Worm (Caenorhabditis elegans) whole organism, L1 larva: ENCODE data around the gene crn-6.

Experiments used
- C16A3.4 ChIP-seq: fragments of 150-350 bp; optimal IDR thresholded peaks from 2 replicates; lab custom pipeline; 2014; ENCODE audit warnings: missing biosample characterization, missing genetic modification characterization
- aha-1 ChIP-seq: fragments of 150-350 bp; optimal IDR thresholded peaks from 2 replicates; lab custom pipeline; 2014; ENCODE audit warnings: missing biosample characterization, missing genetic modification characterization
- aly-2 ChIP-seq: fragments of 150-350 bp; optimal IDR thresholded peaks from 2 replicates; lab custom pipeline; 2014; ENCODE audit warnings: missing biosample characterization, missing genetic modification characterization
- ama-1 ChIP-seq: fragments of 150-350 bp; optimal IDR thresholded peaks from 2 replicates; lab custom pipeline; 2014
- dpl-1 ChIP-seq, 3 experiments: fragments of 150-350 bp in 2 of 3; sonication (generic microtip) in 1 of 3; optimal IDR thresholded peaks; 2 replicates each; lab custom pipeline; 2014 to 2017; ENCODE audit warnings: missing biosample characterization in 3 of 3, missing genetic modification characterization in 3 of 3, missing genetic modification reagents in 3 of 3
- dsc-1 ChIP-seq: sonication (generic microtip); optimal IDR thresholded peaks from 2 replicates; lab custom pipeline; 2016; ENCODE audit warnings: mild to moderate bottlenecking, missing genetic modification characterization, missing compliant biosample characterization
- efl-1 ChIP-seq, 4 experiments: fragments of 150-350 bp; optimal IDR thresholded peaks in 3 of 4; peaks in 1 of 4; 1 replicate in 1 of 4; 2 replicates in 3 of 4; lab custom pipeline; 2014; ENCODE audit warnings: missing biosample characterization in 2 of 4, missing genetic modification characterization in 2 of 4, missing genetic modification reagents in 2 of 4
- elt-2 ChIP-seq: sonication (generic microtip); optimal IDR thresholded peaks from 2 replicates; lab custom pipeline; 2016; ENCODE audit warnings: missing genetic modification characterization, mild to moderate bottlenecking, inconsistent platforms, missing compliant biosample characterization, missing genetic modification reagents
- fkh-10 ChIP-seq: sonication (generic microtip); optimal IDR thresholded peaks from 2 replicates; lab custom pipeline; 2017; ENCODE audit warnings: missing biosample characterization, missing genetic modification reagents, missing genetic modification characterization
- fkh-8 ChIP-seq: sonication (generic microtip); optimal IDR thresholded peaks from 2 replicates; lab custom pipeline; 2016; ENCODE audit warnings: mild to moderate bottlenecking, missing genetic modification characterization, missing compliant biosample characterization
- fos-1 ChIP-seq: fragments of 150-350 bp; optimal IDR thresholded peaks from 2 replicates; lab custom pipeline; 2014; ENCODE audit warnings: missing biosample characterization, missing genetic modification characterization
- hlh-4 ChIP-seq: sonication (generic microtip); optimal IDR thresholded peaks from 2 replicates; lab custom pipeline; 2016; ENCODE audit warnings: mild to moderate bottlenecking, missing genetic modification characterization, missing compliant biosample characterization
- hpl-2 ChIP-seq: fragments of 150-350 bp; optimal IDR thresholded peaks from 2 replicates; lab custom pipeline; 2014; ENCODE audit warnings: missing biosample characterization, missing genetic modification reagents, missing genetic modification characterization
- isw-1 ChIP-seq: fragments of 200-800 bp; sonication (Bioruptor generic); IDR thresholded peaks from 2 replicates; pipeline ENCODE4 v1.3.6; 2022; ENCODE audit warnings: missing genetic modification characterization, missing compliant biosample characterization
- lin-14 ChIP-seq: fragments of 200-800 bp; sonication (Bioruptor generic); optimal IDR thresholded peaks from 2 replicates; lab custom pipeline; 2018; ENCODE audit warnings: mild to moderate bottlenecking, missing genetic modification characterization, moderate library complexity, missing compliant biosample characterization
- lin-15B ChIP-seq: fragments of 150-350 bp; sonication (generic microtip); optimal IDR thresholded peaks from 3 replicates; lab custom pipeline; 2014; ENCODE audit warnings: missing biosample characterization, missing genetic modification characterization
- lir-3 ChIP-seq: sonication (generic microtip); optimal IDR thresholded peaks from 2 replicates; lab custom pipeline; 2016; ENCODE audit warnings: mild to moderate bottlenecking, missing genetic modification characterization, moderate library complexity, missing compliant biosample characterization; ENCODE audit not compliant: poor library complexity
- mab-9 ChIP-seq: fragments of 200-800 bp; sonication (Bioruptor generic); IDR thresholded peaks from 2 replicates; pipeline ENCODE4 v1.3.6; 2022; ENCODE audit warnings: missing genetic modification reagents, missing genetic modification characterization, missing compliant biosample characterization
- nhr-11 ChIP-seq: fragments of 150-350 bp; optimal IDR thresholded peaks from 2 replicates; lab custom pipeline; 2014; ENCODE audit warnings: missing biosample characterization, missing genetic modification characterization
- nhr-12 ChIP-seq: sonication (generic microtip); optimal IDR thresholded peaks from 2 replicates; lab custom pipeline; 2017; ENCODE audit warnings: missing biosample characterization, missing genetic modification characterization
- nhr-71 ChIP-seq: sonication (generic microtip); optimal IDR thresholded peaks from 2 replicates; lab custom pipeline; 2016; ENCODE audit warnings: mild to moderate bottlenecking, missing genetic modification characterization, moderate library complexity, missing compliant biosample characterization
- nhr-77 ChIP-seq: fragments of 150-350 bp; optimal IDR thresholded peaks from 2 replicates; lab custom pipeline; 2014; ENCODE audit warnings: missing biosample characterization, missing genetic modification characterization
- nhr-84 ChIP-seq: sonication (generic microtip); optimal IDR thresholded peaks from 2 replicates; lab custom pipeline; 2017; ENCODE audit warnings: missing biosample characterization, missing genetic modification characterization
- nhr-85 ChIP-seq: sonication (generic microtip); peaks from one replicate; lab custom pipeline; 2016; ENCODE audit warnings: missing genetic modification characterization, inconsistent platforms, missing compliant biosample characterization
- nhr-90 ChIP-seq: sonication (generic microtip); optimal IDR thresholded peaks from 2 replicates; lab custom pipeline; 2016; ENCODE audit warnings: mild to moderate bottlenecking, missing genetic modification characterization, missing compliant biosample characterization; ENCODE audit not compliant: poor library complexity
- pag-3 ChIP-seq: sonication (generic microtip); optimal IDR thresholded peaks from 2 replicates; lab custom pipeline; 2017; ENCODE audit warnings: missing genetic modification characterization, mild to moderate bottlenecking, missing compliant biosample characterization, antibody characterized with exemption, borderline replicate concordance; ENCODE audit not compliant: insufficient read depth
- rnt-1 ChIP-seq: sonication (generic microtip); optimal IDR thresholded peaks from 2 replicates; lab custom pipeline; 2016; ENCODE audit warnings: mild to moderate bottlenecking, missing genetic modification characterization, moderate library complexity, missing compliant biosample characterization
- snu-23 ChIP-seq: sonication (generic microtip); optimal IDR thresholded peaks from 2 replicates; lab custom pipeline; 2016; ENCODE audit warnings: missing genetic modification characterization, missing compliant biosample characterization
- tbx-2 ChIP-seq: sonication (generic microtip); optimal IDR thresholded peaks from 2 replicates; lab custom pipeline; 2016; ENCODE audit warnings: missing genetic modification characterization, missing compliant biosample characterization
- tlp-1 ChIP-seq: fragments of 150-350 bp; optimal IDR thresholded peaks from 2 replicates; lab custom pipeline; 2014; ENCODE audit warnings: missing biosample characterization, missing genetic modification characterization
- unc-130 ChIP-seq: fragments of 150-350 bp; optimal IDR thresholded peaks from 2 replicates; lab custom pipeline; 2017; ENCODE audit warnings: missing biosample characterization, missing genetic modification characterization, inconsistent platforms
- unc-30 ChIP-seq: sonication (generic microtip); optimal IDR thresholded peaks from 2 replicates; lab custom pipeline; 2017; ENCODE audit warnings: missing biosample characterization, missing genetic modification characterization
- unc-62 ChIP-seq: fragments of 150-350 bp; optimal IDR thresholded peaks from 2 replicates; lab custom pipeline; 2014; ENCODE audit warnings: missing biosample characterization, missing genetic modification reagents, missing genetic modification characterization
- vab-15 ChIP-seq: sonication (generic microtip); optimal IDR thresholded peaks from 2 replicates; lab custom pipeline; 2017; ENCODE audit warnings: missing genotype, mild to moderate bottlenecking, missing genetic modification characterization, missing compliant biosample characterization

The crn-6 gene

DNA sequence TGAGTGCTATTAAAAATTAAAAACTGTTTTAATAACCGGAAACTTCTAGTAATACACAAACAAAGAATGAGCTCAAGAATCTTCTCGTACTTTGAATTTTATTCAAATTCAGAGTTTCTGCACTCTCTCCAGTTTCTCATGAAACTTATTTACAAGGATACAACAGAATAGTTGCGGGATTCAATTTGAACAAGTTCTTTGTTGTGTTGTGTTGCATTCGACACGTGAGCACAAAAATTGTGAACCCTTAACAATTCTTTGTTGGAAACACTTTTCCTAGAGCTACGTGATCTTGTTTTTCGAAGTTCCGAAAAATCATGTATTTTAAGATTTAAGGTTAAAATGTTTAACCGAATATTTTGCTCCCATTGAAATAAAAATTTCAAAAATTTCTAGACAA is 6.7 kb downstream of the crn-6 start:
- TF ChIP-seq efl-1 (optimal IDR thresholded peaks at IDR 0.05; lab: Kevin White, UChicago) (no peak), efl-1 (GFP tag; optimal IDR thresholded peaks at IDR 0.05 in 1 of 2; lab: Kevin White, UChicago) (peak in 1 of 2 experiments; percentile 25), tbx-2 (tag; lab: Kevin White, UChicago) (no peak), lin-14 (GFP tag; lab: Kevin White, UChicago) (peak; percentile 13), fkh-10 (GFP tag; lab: Kevin White, UChicago) (peak; percentile 39), aly-2 (tag; lab: Kevin White, UChicago) (no peak)

DNA sequence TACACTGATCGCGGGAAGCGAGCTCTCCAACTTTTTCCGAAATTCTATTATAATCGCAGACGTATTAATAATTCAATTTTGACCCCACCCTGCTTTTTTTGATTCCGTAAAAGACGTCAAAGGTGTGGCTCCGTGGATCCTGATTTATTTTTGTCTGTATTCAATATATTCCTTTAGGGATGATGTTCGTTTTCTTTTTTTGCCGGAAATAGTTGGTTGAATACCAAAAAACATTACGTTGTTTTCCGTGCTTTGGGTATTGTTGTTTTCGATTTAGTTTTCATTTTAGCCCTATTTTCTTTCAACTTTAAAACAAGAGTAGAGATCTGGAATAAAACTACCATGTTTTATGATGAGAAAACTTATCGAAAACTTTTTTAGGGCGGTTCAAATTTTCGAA is 9.6 kb downstream of the crn-6 start:
- TF ChIP-seq dpl-1 (GFP tag; optimal IDR thresholded peaks at IDR 0.05; lab: Kevin White, UChicago), result no peak
- TF ChIP-seq nhr-12 (tag; lab: Kevin White, UChicago), result no peak
- TF ChIP-seq fos-1, result no peak

DNA sequence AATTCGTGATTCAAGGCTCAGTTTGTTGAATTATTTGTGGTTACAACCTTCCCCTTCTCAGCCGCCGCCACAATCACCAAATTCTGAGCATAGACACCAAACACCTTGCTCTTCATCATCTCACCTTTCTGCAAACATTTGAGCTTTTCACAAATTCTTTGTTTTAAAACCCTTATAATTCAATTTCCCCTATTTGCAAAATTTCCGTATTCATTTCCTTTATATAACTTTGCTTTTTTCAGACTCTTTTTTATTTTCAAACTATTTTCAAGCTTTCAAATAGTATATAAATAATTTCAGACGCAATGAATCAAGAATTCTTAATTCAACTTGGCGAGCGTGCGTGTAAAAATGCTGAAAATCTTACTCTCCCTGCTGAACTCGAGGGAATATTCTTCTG is 16.4 kb downstream of the crn-6 start, which contains the start of gene tkr-1:
Gene tkr-1 (plus strand): TSS at position 301 of the 400 bp plus-strand sequence.
- TF ChIP-seq fkh-8 (tag; lab: Kevin White, UChicago) (no peak), elt-2 (no peak), nhr-84 (tag; lab: Kevin White, UChicago) (no peak), mab-9 (no peak), pag-3 (no peak), dsc-1 (tag; lab: Kevin White, UChicago) (no peak), C16A3.4 (no peak), dpl-1 (GFP tag; optimal IDR thresholded peaks at IDR 0.05; lab: Kevin White, UChicago) (no peak), snu-23 (GFP tag; lab: Kevin White, UChicago) (no peak), lin-15B (no peak)
- TF ChIP-seq, all 84 proteins: peak for 0

DNA sequence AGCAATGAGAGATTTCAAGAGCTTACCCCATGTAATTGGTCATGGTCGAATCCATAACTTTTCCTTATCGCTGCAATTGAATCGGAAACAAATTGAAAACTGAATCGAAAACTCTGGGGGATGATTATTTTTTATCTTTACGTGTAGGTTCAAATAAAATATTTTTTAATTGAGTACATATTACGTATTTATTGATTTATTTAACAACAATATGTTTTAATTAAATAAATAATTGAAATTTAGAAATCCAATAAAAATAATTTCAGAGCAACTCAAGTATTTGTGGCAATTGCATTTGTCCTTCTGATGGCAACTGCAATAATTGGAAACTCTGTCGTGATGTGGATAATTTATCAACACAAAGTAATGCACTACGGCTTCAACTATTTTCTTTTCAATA is 18.5 kb downstream of the crn-6 start, which contains the start of gene C38C10.3:
Gene C38C10.3 (minus strand): TSS at position 101 of the 400 bp plus-strand sequence.
- TF ChIP-seq nhr-71 (tag; lab: Kevin White, UChicago) (no peak), snu-23 (GFP tag; lab: Kevin White, UChicago) (no peak), elt-2 (no peak), ama-1 (no peak), aha-1 (tag; lab: Kevin White, UChicago) (no peak), nhr-77 (tag; lab: Kevin White, UChicago) (no peak), hpl-2 (GFP tag; lab: Kevin White, UChicago) (no peak), vab-15 (tag; lab: Kevin White, UChicago) (no peak), hlh-4 (no peak), unc-62 (GFP tag; lab: Kevin White, UChicago) (no peak), nhr-90 (tag; lab: Kevin White, UChicago) (no peak), tbx-2 (tag; lab: Kevin White, UChicago) (no peak), nhr-85 (tag; lab: Kevin White, UChicago) (no peak), unc-30 (tag; lab: Kevin White, UChicago) (no peak), nhr-11 (no peak), unc-130 (tag; lab: Kevin White, UChicago) (no peak), isw-1 (GFP tag; lab: Robert Waterston, UW) (no peak)
- TF ChIP-seq, all 84 proteins: peak for 0

DNA sequence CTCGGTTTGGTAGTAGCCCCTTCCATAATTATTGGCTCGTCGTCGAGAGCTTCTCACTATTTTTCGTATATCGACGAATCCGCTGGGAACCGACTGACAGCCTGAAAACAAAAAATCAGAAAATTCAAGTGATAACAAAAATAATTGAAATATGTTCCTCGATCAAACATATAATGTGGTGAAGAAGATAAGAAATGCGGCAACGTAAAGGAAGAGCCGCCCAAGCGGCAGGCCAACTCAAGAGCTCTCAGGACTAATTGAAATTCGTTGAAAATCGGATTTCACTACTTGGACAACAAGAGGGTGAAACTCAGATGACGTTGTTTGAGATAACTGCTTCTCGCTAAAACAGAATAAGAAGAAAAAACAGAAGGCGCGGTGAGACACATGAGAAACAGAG is 22.9 kb downstream of the crn-6 start, which contains the start of gene slc-17.2:
Gene slc-17.2 (minus strand): TSS at position 101 of the 400 bp plus-strand sequence.
- TF ChIP-seq fkh-8 (tag; lab: Kevin White, UChicago) (peak; percentile 52), tlp-1 (tag; lab: Kevin White, UChicago) (no peak), fkh-10 (GFP tag; lab: Kevin White, UChicago) (peak; percentile 10), lin-14 (GFP tag; lab: Kevin White, UChicago) (peak; percentile 18), rnt-1 (tag; lab: Kevin White, UChicago) (no peak), lir-3 (tag; lab: Kevin White, UChicago) (no peak)
